Worm (Caenorhabditis elegans): ENCODE data around the gene mif-1.

Gene mif-1

DNA sequence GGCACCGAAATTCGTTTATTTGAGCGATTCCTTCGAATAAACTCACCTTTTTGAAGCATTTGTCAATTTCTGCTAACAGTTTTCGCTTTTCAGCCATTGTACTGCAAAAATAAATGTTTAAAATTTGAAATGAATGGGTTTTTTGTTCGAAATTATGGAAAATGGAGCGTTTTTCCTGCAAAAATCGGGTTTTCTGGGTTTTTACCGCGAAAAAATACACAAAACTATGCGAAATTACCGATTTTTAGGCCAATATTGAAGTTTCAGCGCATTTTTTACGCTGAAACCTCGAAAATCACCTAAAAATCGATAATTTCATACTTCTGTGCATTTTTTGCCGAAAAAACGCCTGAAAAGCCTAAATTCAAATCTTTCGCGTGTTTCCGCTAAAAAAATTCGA, 1.6 kb upstream of the mif-1 start, which contains the start of gene ntl-3:
Gene ntl-3, minus strand, starts transcription at position 101 of the 400 bp plus-strand sequence.
- TF ChIP-seq lsy-2 (tag; optimal IDR thresholded peaks at IDR 0.05) (no peak), nhr-11 (tag; optimal IDR thresholded peaks at IDR 0.05) (no peak), nhr-84 (tag; optimal IDR thresholded peaks at IDR 0.05) (no peak), F16B12.6 (tag; optimal IDR thresholded peaks at IDR 0.05) (no peak), elt-3 (tag; optimal IDR thresholded peaks at IDR 0.05) (no peak), pax-3 (tag; optimal IDR thresholded peaks at IDR 0.05) (no peak), fos-1 (tag; optimal IDR thresholded peaks at IDR 0.05) (no peak), ces-1 (GFP tag; optimal IDR thresholded peaks at IDR 0.05) (no peak), lin-14 (GFP tag; optimal IDR thresholded peaks at IDR 0.05) (no peak), dpl-1 (GFP tag; optimal IDR thresholded peaks at IDR 0.05) (no peak)

DNA sequence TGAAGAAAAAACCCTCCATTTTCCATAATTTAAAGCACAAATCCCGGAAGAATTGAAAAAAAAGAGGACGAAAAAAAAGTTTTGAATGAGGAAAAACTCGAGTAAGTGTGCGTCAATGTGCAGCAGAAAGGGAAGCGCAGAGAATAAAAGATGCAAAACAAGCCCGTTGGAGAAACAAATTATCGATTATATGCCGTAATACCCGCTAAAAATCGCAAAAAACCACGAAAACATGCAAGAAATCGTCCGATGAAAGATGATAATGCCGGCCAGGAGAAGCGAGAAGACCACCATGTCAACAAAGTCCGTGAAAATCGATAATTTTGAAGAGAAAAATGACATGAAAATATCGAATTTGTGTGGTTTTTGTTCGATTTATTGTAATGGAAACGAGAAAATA, 938 bp upstream of the mif-1 start:
- TF ChIP-seq lsy-2 (tag; optimal IDR thresholded peaks at IDR 0.05) (peak in 1 of 2 experiments; percentile 30), ceh-90 (tag; optimal IDR thresholded peaks at IDR 0.05) (no peak)

DNA sequence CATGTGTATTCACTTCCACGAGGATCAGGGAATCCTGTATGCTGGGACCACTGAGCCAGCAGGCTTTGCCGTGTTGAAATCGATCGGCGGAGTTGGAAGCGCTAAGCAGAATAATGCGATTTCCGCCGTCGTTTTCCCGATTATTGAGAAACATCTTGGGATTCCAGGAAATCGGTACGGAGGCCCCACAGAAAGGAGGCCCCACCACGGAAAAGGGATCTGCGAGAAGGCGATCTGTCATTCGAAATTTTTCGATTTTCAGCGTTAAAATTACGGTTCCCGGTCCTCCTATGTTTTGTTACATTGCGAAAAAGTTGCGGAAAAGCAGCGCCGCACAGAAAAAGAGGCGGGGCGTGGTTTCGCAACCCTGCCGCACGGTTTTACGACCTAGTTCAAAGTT, 365 bp downstream of the mif-1 start:
- TF ChIP-seq nhr-85 (tag) (peak; percentile 29), nhr-77 (tag; optimal IDR thresholded peaks at IDR 0.05) (no peak)

DNA sequence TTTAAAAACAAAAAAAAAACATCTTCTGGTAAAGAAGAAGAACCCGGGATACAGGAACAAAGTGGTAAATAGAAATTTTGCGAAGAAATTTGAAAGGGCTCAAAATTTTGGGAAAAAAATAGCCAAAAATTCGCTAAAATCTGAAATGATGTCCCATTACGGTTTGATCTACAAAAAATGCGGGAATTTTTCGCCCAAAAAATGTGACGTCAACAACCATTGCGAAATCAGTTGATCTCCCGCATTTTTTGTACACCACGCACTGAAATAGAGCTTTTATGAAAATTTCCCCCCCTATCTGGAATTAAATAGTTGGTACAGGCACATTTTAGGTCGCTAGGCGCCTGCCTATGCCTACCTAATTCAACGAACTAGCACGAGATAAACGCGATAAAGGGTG, 1.6 kb downstream of the mif-1 start:
- no peak for TF ChIP-seq hpl-2 (GFP tag; optimal IDR thresholded peaks at IDR 0.05)
- no peak for TF ChIP-seq ceh-63 (GFP tag; optimal IDR thresholded peaks at IDR 0.05)
- no peak for TF ChIP-seq tbx-2 (tag; optimal IDR thresholded peaks at IDR 0.05)
- TF ChIP-seq lin-14 (GFP tag; optimal IDR thresholded peaks at IDR 0.05) = no peak
- TF ChIP-seq zip-4 (GFP tag; optimal IDR thresholded peaks at IDR 0.05) = no peak
- TF ChIP-seq swsn-7 (tag; optimal IDR thresholded peaks at IDR 0.05) = no peak
- no peak for TF ChIP-seq nhr-84 (tag; optimal IDR thresholded peaks at IDR 0.05)
- TF ChIP-seq nhr-11 (tag; optimal IDR thresholded peaks at IDR 0.05) = no peak
- TF ChIP-seq pax-3 (tag; optimal IDR thresholded peaks at IDR 0.05) = no peak
- TF ChIP-seq lin-15B (tag; optimal IDR thresholded peaks at IDR 0.05) = no peak
- no peak for TF ChIP-seq irx-1 (tag; optimal IDR thresholded peaks at IDR 0.05)
- TF ChIP-seq pag-3 (tag; optimal IDR thresholded peaks at IDR 0.05; ENCODE audit: borderline replicate concordance, insufficient read depth) = no peak
- no peak for TF ChIP-seq fkh-10 (GFP tag; optimal IDR thresholded peaks at IDR 0.05)
- TF ChIP-seq efl-3 (GFP tag; optimal IDR thresholded peaks at IDR 0.05) = no peak
- TF ChIP-seq jun-1 (tag; optimal IDR thresholded peaks at IDR 0.05) = no peak
- no peak for TF ChIP-seq mdl-1 (tag; optimal IDR thresholded peaks at IDR 0.05)
- no peak for TF ChIP-seq ces-1 (GFP tag; optimal IDR thresholded peaks at IDR 0.05)
- no peak for TF ChIP-seq fkh-4 (tag; optimal IDR thresholded peaks at IDR 0.05; ENCODE audit: borderline replicate concordance)
- no peak for TF ChIP-seq tlp-1 (tag; optimal IDR thresholded peaks at IDR 0.05)

DNA sequence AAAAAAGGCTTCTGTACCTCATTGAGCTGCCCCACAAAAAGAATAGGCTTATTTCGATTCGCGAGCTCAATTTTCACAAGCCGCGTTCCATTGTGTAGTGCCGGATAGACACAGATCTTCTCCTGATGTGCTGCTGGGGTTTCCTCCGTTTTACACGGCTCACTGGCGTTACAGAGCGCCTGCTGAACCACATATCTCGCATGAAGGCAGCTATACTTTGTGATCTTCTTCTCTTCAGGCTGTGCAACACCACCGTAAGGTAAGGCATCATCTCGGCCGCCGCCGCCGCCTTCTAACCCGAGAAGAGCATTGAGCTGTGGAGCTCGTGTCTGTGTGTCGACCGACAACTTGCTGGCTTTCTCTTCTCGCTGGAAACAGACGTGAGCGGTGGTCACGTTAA, 5.6 kb downstream of the mif-1 start:
- no peak for TF ChIP-seq nhr-28 (tag; optimal IDR thresholded peaks at IDR 0.05)
- TF ChIP-seq ceh-88 (GFP tag; IDR thresholded peaks at IDR 0.05) = no peak
- no peak for TF ChIP-seq swsn-7 (tag; optimal IDR thresholded peaks at IDR 0.05)
- no peak for TF ChIP-seq pqm-1 (tag; optimal IDR thresholded peaks at IDR 0.05)
- no peak for TF ChIP-seq fos-1 (tag; optimal IDR thresholded peaks at IDR 0.05)
- no peak for TF ChIP-seq ceh-8 (GFP tag; optimal IDR thresholded peaks at IDR 0.05)
- TF ChIP-seq lin-15B (tag; optimal IDR thresholded peaks at IDR 0.05) = no peak
- TF ChIP-seq egl-13 (tag; optimal IDR thresholded peaks at IDR 0.05) = no peak

DNA sequence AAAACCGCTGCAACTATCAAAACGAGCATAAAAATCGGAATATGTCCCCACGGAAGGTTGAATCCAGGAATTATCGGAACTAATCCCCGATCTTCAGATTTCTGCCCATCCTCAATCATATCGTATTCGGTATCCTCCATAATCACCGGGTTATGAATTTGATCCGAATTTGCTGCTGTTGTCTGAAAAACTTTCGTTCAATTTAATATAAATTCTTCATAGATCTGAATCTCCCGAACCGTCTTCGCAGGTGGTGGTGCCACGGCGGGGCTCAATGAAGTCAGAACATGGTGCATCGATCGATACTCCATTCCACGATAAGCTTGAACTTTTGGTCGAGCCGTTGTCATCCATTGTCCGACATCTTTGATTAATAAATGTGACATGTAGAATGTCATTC, 8.9 kb downstream of the mif-1 start:
- TF ChIP-seq efl-1 (optimal IDR thresholded peaks at IDR 0.05) (no peak), efl-1 (GFP tag; optimal IDR thresholded peaks at IDR 0.05 in 1 of 2) (peak in 1 of 2 experiments; percentile 91), ceh-63 (GFP tag; optimal IDR thresholded peaks at IDR 0.05) (no peak), lir-3 (tag; optimal IDR thresholded peaks at IDR 0.05; ENCODE audit: poor library complexity) (no peak), efl-3 (GFP tag; optimal IDR thresholded peaks at IDR 0.05) (no peak), nhr-76 (tag; optimal IDR thresholded peaks at IDR 0.05) (no peak)

Measured in whole organism, L1 larva.